Worm (Caenorhabditis elegans) whole organism, early embryonic: ENCODE results near the gene magu-2.
"Not testable (repeated sequence)": the region's sequence is repeated elsewhere in the genome, so short reads cannot be mapped to it uniquely, and the experiment has no call there.

Experiments
- B0310.2 ChIP-seq: sonication (generic microtip); optimal IDR thresholded peaks from 2 replicates; lab custom pipeline; 2016; ENCODE audit warnings: mild to moderate bottlenecking, missing genetic modification characterization, missing compliant biosample characterization
- F13C5.2 ChIP-seq: sonication (generic microtip); optimal IDR thresholded peaks from 2 replicates; lab custom pipeline; 2017; ENCODE audit warnings: mild to moderate bottlenecking, missing genetic modification characterization, inconsistent platforms, missing compliant biosample characterization
- aly-1 ChIP-seq: sonication (generic microtip); optimal IDR thresholded peaks from 2 replicates; lab custom pipeline; 2016; ENCODE audit warnings: missing genetic modification characterization, missing compliant biosample characterization
- ama-1 ChIP-seq: fragments of 150-350 bp; optimal IDR thresholded peaks from 2 replicates; lab custom pipeline; 2014
- ceh-13 ChIP-seq: fragments of 200-800 bp; sonication (Bioruptor generic); optimal IDR thresholded peaks from 2 replicates; lab custom pipeline; 2018; ENCODE audit warnings: mild to moderate bottlenecking, missing genetic modification characterization, missing compliant biosample characterization
- ceh-36 ChIP-seq: sonication (generic microtip); optimal IDR thresholded peaks from 2 replicates; lab custom pipeline; 2016; ENCODE audit warnings: missing genetic modification characterization, inconsistent platforms, missing compliant biosample characterization
- ets-7 ChIP-seq: sonication (generic microtip); optimal IDR thresholded peaks from 2 replicates; lab custom pipeline; 2016; ENCODE audit warnings: missing genotype, missing genetic modification characterization, missing compliant biosample characterization
- flt-1 ChIP-seq: fragments of 200-800 bp; sonication (Bioruptor generic); IDR thresholded peaks from 2 replicates; pipeline ENCODE4 v1.3.6; 2022; ENCODE audit warnings: missing genetic modification characterization, missing compliant biosample characterization
- hmbx-1 ChIP-seq: sonication (generic microtip); optimal IDR thresholded peaks from 2 replicates; lab custom pipeline; 2016; ENCODE audit warnings: mild to moderate bottlenecking, missing genetic modification characterization, missing compliant biosample characterization
- hmg-4 ChIP-seq: fragments of 200-800 bp; sonication (Bioruptor generic); optimal IDR thresholded peaks from 2 replicates; lab custom pipeline; 2018; ENCODE audit warnings: mild to moderate bottlenecking, missing genetic modification characterization, missing compliant biosample characterization
- hnd-1 ChIP-seq: sonication (generic microtip); optimal IDR thresholded peaks from 2 replicates; lab custom pipeline; 2016; ENCODE audit warnings: missing genetic modification characterization, missing compliant biosample characterization
- pes-1 ChIP-seq: fragments of 200-800 bp; sonication (Bioruptor generic); IDR thresholded peaks from 2 replicates; pipeline ENCODE4 v1.3.6; 2022; ENCODE audit warnings: missing genetic modification reagents, missing genetic modification characterization, missing compliant biosample characterization
- scrt-1 ChIP-seq: fragments of 200-800 bp; sonication (Bioruptor generic); IDR thresholded peaks from 2 replicates; pipeline ENCODE4 v1.3.6; 2022; ENCODE audit warnings: missing genetic modification characterization, missing compliant biosample characterization
- sea-1 ChIP-seq: fragments of 200-800 bp; sonication (Bioruptor generic); conservative IDR thresholded peaks from 2 replicates; pipeline ENCODE4 v1.3.6; 2022; ENCODE audit warnings: missing genetic modification characterization, missing compliant biosample characterization
- tbx-11 ChIP-seq: fragments of 200-800 bp; sonication (Bioruptor generic); IDR thresholded peaks from 2 replicates; pipeline ENCODE4 v1.3.6; 2022; ENCODE audit warnings: missing genetic modification characterization, missing compliant biosample characterization
- tbx-37 ChIP-seq: fragments of 200-800 bp; sonication (Bioruptor generic); conservative IDR thresholded peaks from 2 replicates; pipeline ENCODE4 v1.3.6; 2022; ENCODE audit warnings: missing genetic modification reagents, missing genetic modification characterization, missing compliant biosample characterization
- tra-4 ChIP-seq: sonication (generic microtip); optimal IDR thresholded peaks from 2 replicates; lab custom pipeline; 2017; ENCODE audit warnings: missing genetic modification characterization, missing compliant biosample characterization

Gene magu-2

ce11 chrV:8800978-8801559, at the start of gene magu-2:
Gene magu-2 (minus strand): TSS chrV:8801028.
- TF ChIP-seq hmg-4 (GFP tag; lab: Kevin White, UChicago), result no peak
- no peak for TF ChIP-seq pes-1
- TF ChIP-seq tbx-37 (GFP tag; lab: Robert Waterston, UW), result no peak
- TF ChIP-seq ama-1 (lab: Kevin White, UChicago), result no peak
- TF ChIP-seq hmbx-1 (tag; lab: Kevin White, UChicago), result no peak
- TF ChIP-seq flt-1 (GFP tag; lab: Robert Waterston, UW), result no peak
- TF ChIP-seq F13C5.2 (tag; lab: Kevin White, UChicago), result no peak
- no peak for TF ChIP-seq hnd-1
- no peak for TF ChIP-seq scrt-1
- TF ChIP-seq ceh-36 (tag; lab: Kevin White, UChicago), result no peak
- TF ChIP-seq B0310.2, result no peak
- no peak for TF ChIP-seq ets-7 (tag; lab: Kevin White, UChicago)
- TF ChIP-seq ceh-13 (GFP tag; lab: Kevin White, UChicago), result no peak
- TF ChIP-seq aly-1, result no peak
- no peak for TF ChIP-seq sea-1 (GFP tag; lab: Robert Waterston, UW)
- TF ChIP-seq tbx-11 (GFP tag; lab: Robert Waterston, UW), result no peak
- no peak for TF ChIP-seq tra-4

ce11 chrV:8835311-8835710, 34.5 kb upstream of the magu-2 start, which contains the start of gene F07B7.7:
Gene F07B7.7 (plus strand): TSS chrV:8835611.
- not testable (repeated sequence) for TF ChIP-seq scrt-1; F13C5.2 (tag; lab: Kevin White, UChicago); tra-4

ce11 chrV:8819855-8820254, 19.0 kb upstream of the magu-2 start, which contains the start of gene rpm-1:
Gene rpm-1 (minus strand): TSS chrV:8819955.
- TF ChIP-seq pes-1; flt-1 (GFP tag; lab: Robert Waterston, UW); tbx-37 (GFP tag; lab: Robert Waterston, UW): not testable (repeated sequence)

- TF ChIP-seq flt-1 (GFP tag; lab: Robert Waterston, UW) (no peak), tbx-11 (GFP tag; lab: Robert Waterston, UW) (no peak), ama-1 (lab: Kevin White, UChicago) (no peak), sea-1 (GFP tag; lab: Robert Waterston, UW) (no peak), scrt-1 (no peak), pes-1 (no peak), ceh-13 (GFP tag; lab: Kevin White, UChicago) (no peak), hnd-1 (no peak), aly-1 (no peak), F13C5.2 (tag; lab: Kevin White, UChicago) (no peak), tbx-37 (GFP tag; lab: Robert Waterston, UW) (no peak), B0310.2 (no peak), ets-7 (tag; lab: Kevin White, UChicago) (no peak), hmbx-1 (tag; lab: Kevin White, UChicago) (no peak), tra-4 (no peak), hmg-4 (GFP tag; lab: Kevin White, UChicago) (no peak), ceh-36 (tag; lab: Kevin White, UChicago) (no peak)
These were observed 4.2 kb upstream of the magu-2 start for ce11 chrV:8805047-8805446.

ce11 chrV:8802252-8802651, 1.4 kb upstream of the magu-2 start:
- no peak for TF ChIP-seq B0310.2
- TF ChIP-seq flt-1 (GFP tag; lab: Robert Waterston, UW), result no peak
- TF ChIP-seq ceh-36 (tag; lab: Kevin White, UChicago), result no peak
- TF ChIP-seq sea-1 (GFP tag; lab: Robert Waterston, UW), result no peak
- TF ChIP-seq ceh-13 (GFP tag; lab: Kevin White, UChicago), result no peak
- TF ChIP-seq tbx-37 (GFP tag; lab: Robert Waterston, UW), result no peak
- TF ChIP-seq hnd-1, result no peak
- TF ChIP-seq tra-4, result no peak
- TF ChIP-seq ets-7 (tag; lab: Kevin White, UChicago), result no peak
- no peak for TF ChIP-seq F13C5.2 (tag; lab: Kevin White, UChicago)
- no peak for TF ChIP-seq hmg-4 (GFP tag; lab: Kevin White, UChicago)
- TF ChIP-seq hmbx-1 (tag; lab: Kevin White, UChicago), result no peak
- no peak for TF ChIP-seq tbx-11 (GFP tag; lab: Robert Waterston, UW)
- TF ChIP-seq scrt-1, result no peak
- TF ChIP-seq aly-1, result no peak
- TF ChIP-seq ama-1 (lab: Kevin White, UChicago), result no peak
- no peak for TF ChIP-seq pes-1

- TF ChIP-seq ceh-13 (GFP tag; lab: Kevin White, UChicago) (no peak), ceh-36 (tag; lab: Kevin White, UChicago) (no peak), aly-1 (no peak), B0310.2 (no peak), hnd-1 (no peak), tbx-11 (GFP tag; lab: Robert Waterston, UW) (no peak), tbx-37 (GFP tag; lab: Robert Waterston, UW) (no peak), sea-1 (GFP tag; lab: Robert Waterston, UW) (no peak), ama-1 (lab: Kevin White, UChicago) (no peak), pes-1 (no peak), F13C5.2 (tag; lab: Kevin White, UChicago) (no peak), hmg-4 (GFP tag; lab: Kevin White, UChicago) (no peak), hmbx-1 (tag; lab: Kevin White, UChicago) (no peak), flt-1 (GFP tag; lab: Robert Waterston, UW) (no peak), ets-7 (tag; lab: Kevin White, UChicago) (no peak), tra-4 (no peak), scrt-1 (no peak)
These were observed 1.5 kb downstream of the magu-2 start for ce11 chrV:8799293-8799812.

- TF ChIP-seq sea-1 (GFP tag; lab: Robert Waterston, UW) (no peak), ceh-36 (tag; lab: Kevin White, UChicago) (no peak), tbx-37 (GFP tag; lab: Robert Waterston, UW) (no peak), hnd-1 (no peak), pes-1 (no peak), scrt-1 (no peak), flt-1 (GFP tag; lab: Robert Waterston, UW) (no peak)
These were observed 2.4 kb downstream of the magu-2 start for ce11 chrV:8798470-8798869.
